Worm (Caenorhabditis elegans) whole organism, L3 larva: ENCODE results near the gene T06E8.8.

Experiments
- R02D3.7 ChIP-seq: fragments of 150-350 bp; optimal IDR thresholded peaks from 2 replicates; lab custom pipeline; 2014; ENCODE audit warnings: missing biosample characterization, missing genetic modification characterization
- ZK546.5 ChIP-seq: sonication (generic microtip); optimal IDR thresholded peaks from 2 replicates; lab custom pipeline; 2017; ENCODE audit warnings: missing biosample characterization, missing genetic modification characterization
- ama-1 ChIP-seq: fragments of 150-350 bp; optimal IDR thresholded peaks from 2 replicates; lab custom pipeline; 2018
- ceh-16 ChIP-seq: sonication (generic microtip); optimal IDR thresholded peaks from 2 replicates; lab custom pipeline; 2017; ENCODE audit warnings: missing biosample characterization, missing genetic modification characterization
- ceh-28 ChIP-seq: fragments of 150-350 bp; optimal IDR thresholded peaks from 2 replicates; lab custom pipeline; 2014; ENCODE audit warnings: missing biosample characterization, missing genetic modification reagents, missing genetic modification characterization
- ceh-9 ChIP-seq: sonication (generic microtip); optimal IDR thresholded peaks from 2 replicates; lab custom pipeline; 2018; ENCODE audit warnings: missing biosample characterization, missing genetic modification characterization
- egl-5 ChIP-seq: fragments of 150-350 bp; optimal IDR thresholded peaks from 2 replicates; lab custom pipeline; 2017; ENCODE audit warnings: missing biosample characterization, missing genetic modification reagents, missing genetic modification characterization, inconsistent platforms
- elt-1 ChIP-seq: fragments of 150-350 bp; optimal IDR thresholded peaks from 2 replicates; lab custom pipeline; 2014; ENCODE audit warnings: missing biosample characterization, missing genetic modification characterization
- elt-3 ChIP-seq, 3 experiments: fragments of 150-350 bp in 1 of 3; sonication (generic microtip) in 2 of 3; optimal IDR thresholded peaks; 2 replicates in 2 of 3; 4 replicates in 1 of 3; lab custom pipeline; 2014 to 2017; ENCODE audit warnings: missing biosample characterization in 3 of 3, missing genetic modification characterization in 3 of 3
- fkh-2 ChIP-seq: fragments of 150-350 bp; optimal IDR thresholded peaks from 2 replicates; lab custom pipeline; 2014; ENCODE audit warnings: missing biosample characterization, missing genetic modification reagents, missing genetic modification characterization
- fos-1 ChIP-seq: fragments of 150-350 bp; optimal IDR thresholded peaks from 2 replicates; lab custom pipeline; 2014; ENCODE audit warnings: missing biosample characterization, missing genetic modification characterization
- lin-15B ChIP-seq: fragments of 150-350 bp; optimal IDR thresholded peaks from 2 replicates; lab custom pipeline; 2014; ENCODE audit warnings: missing biosample characterization, missing genetic modification characterization
- mdl-1 ChIP-seq: fragments of 150-350 bp; optimal IDR thresholded peaks from 2 replicates; lab custom pipeline; 2014; ENCODE audit warnings: missing biosample characterization, missing genetic modification characterization
- nfya-1 ChIP-seq: sonication (generic microtip); optimal IDR thresholded peaks from 2 replicates; lab custom pipeline; 2017; ENCODE audit warnings: missing genetic modification characterization, mild to moderate bottlenecking, missing compliant biosample characterization, antibody characterized with exemption, moderate library complexity; ENCODE audit not compliant: insufficient read depth
- nhr-11 ChIP-seq: fragments of 150-350 bp; optimal IDR thresholded peaks from 2 replicates; lab custom pipeline; 2014; ENCODE audit warnings: missing biosample characterization, missing genetic modification characterization
- nhr-25 ChIP-seq: sonication (generic microtip); optimal IDR thresholded peaks from 2 replicates; lab custom pipeline; 2017; ENCODE audit warnings: missing biosample characterization, missing genetic modification characterization
- nhr-76 ChIP-seq: fragments of 150-350 bp; sonication (generic microtip); optimal IDR thresholded peaks from 5 replicates; lab custom pipeline; 2014; ENCODE audit warnings: missing biosample characterization, missing genetic modification characterization
- pha-4 ChIP-seq: fragments of 150-350 bp; optimal IDR thresholded peaks from 2 replicates; lab custom pipeline; 2014; ENCODE audit warnings: missing biosample characterization, missing genetic modification reagents, missing genetic modification characterization
- sea-2 ChIP-seq: fragments of 150-350 bp; sonication (generic microtip); optimal IDR thresholded peaks from 4 replicates; lab custom pipeline; 2014; ENCODE audit warnings: missing biosample characterization, missing genetic modification reagents, missing genetic modification characterization
- ztf-11 ChIP-seq: fragments of 150-350 bp; optimal IDR thresholded peaks from 2 replicates; lab custom pipeline; 2014; ENCODE audit warnings: missing biosample characterization, missing genetic modification characterization
- ztf-4 ChIP-seq: fragments of 150-350 bp; optimal IDR thresholded peaks from 2 replicates; lab custom pipeline; 2014; ENCODE audit warnings: missing biosample characterization, missing genetic modification characterization

Gene T06E8.8

ce11 chrV:10046503-10046902 is 3.0 kb downstream of the T06E8.8 start:
- no peak for TF ChIP-seq fos-1 (tag; lab: Kevin White, UChicago)
- TF ChIP-seq nhr-11, result no peak
- peak; percentile 21 for TF ChIP-seq pha-4 (tag; lab: Kevin White, UChicago)
- TF ChIP-seq nhr-25 (tag; lab: Kevin White, UChicago), result peak; percentile 55
- peak; percentile 17 for TF ChIP-seq nfya-1 (tag; lab: Kevin White, UChicago)

DNA sequence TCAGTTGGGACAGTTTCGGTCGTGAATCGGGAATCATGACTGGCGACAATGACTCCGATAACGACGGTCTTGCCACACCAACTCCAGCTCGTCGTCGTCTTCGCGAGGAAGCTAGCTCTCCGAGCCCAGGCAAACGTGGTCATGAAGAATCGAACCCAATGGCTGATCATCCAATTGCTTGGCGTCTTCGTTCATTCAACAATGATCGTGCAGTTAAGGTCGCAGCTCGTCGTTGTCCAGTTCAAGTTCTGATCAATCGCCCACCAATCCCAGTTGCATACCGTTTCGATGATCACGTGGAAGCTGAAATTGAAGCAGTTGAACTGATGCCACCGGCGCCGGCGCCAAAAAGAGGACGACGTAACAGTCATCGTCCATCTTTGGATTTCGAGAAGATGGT is 3.6 kb downstream of the T06E8.8 start:
- TF ChIP-seq ceh-28 (tag; lab: Kevin White, UChicago) (no peak), nfya-1 (tag; lab: Kevin White, UChicago) (no peak), ceh-9 (no peak), ama-1 (peak; percentile 71)

DNA sequence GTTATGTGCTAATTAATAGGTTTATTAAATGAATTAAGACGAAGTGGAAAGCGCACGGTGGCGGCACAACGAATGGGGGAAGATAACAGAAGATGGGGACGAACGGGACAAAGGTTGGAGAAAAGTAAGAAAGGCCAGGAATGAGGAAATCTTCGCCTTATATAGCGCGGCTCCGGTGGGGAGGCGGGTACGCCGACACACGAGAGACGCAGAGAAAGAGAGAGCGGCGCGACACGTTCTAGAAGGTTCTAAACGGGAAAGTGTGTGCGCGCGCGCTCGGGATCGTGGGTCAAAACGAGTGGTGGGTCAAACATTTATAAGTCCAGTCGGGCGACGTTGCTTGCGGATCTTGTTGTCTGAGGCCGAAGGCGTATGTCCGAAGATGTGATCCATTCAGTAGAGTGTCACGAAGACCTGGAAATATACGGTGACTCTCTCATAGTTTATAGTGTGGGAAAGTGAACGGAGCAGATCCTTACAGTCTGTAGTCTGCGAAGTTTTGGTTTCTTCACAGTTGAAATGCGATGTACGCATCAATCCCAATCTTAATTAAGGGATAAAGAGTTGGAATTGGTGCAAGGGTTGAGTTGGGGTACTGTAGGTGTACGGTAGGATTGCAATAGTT is 5.8 kb downstream of the T06E8.8 start:
- TF ChIP-seq nfya-1 (tag; lab: Kevin White, UChicago), result peak; percentile 3

DNA sequence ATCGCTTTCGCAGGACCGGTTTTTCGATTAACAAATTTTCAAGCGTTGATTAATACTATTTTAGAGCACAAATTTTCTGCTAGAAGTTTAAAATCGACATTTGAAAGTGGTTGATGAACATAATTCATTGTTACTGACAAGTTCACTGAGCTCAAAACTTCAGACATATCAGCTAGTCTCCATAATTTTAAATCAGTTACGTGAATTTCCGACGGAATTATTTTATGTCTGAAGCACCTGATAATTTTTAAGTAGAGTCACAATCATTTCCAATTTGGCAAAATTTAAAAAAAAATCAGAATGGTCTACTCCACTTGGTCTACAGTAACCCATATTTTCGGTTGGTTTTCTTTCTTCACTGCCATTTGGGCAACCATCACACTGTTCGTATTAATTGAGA is 8.3 kb downstream of the T06E8.8 start, which contains the start of gene str-118:
Gene str-118 (plus strand): TSS at position 301 of the 400 bp plus-strand sequence.
- no peak for TF ChIP-seq elt-3 (tag; optimal IDR thresholded peaks at IDR 0.05; lab: Kevin White, UChicago)

ce11 chrV:10054872-10055271 is 11.3 kb downstream of the T06E8.8 start, which contains the start of gene yif-1:
TSS of gene yif-1 (minus strand) at chrV:10054913.
- no peak for TF ChIP-seq ZK546.5 (tag; lab: Kevin White, UChicago)
- TF ChIP-seq nfya-1 (tag; lab: Kevin White, UChicago), result peak; percentile 44
- peak; percentile 34 for TF ChIP-seq pha-4 (tag; lab: Kevin White, UChicago)
- peak; percentile 1 for TF ChIP-seq nhr-76 (tag; lab: Kevin White, UChicago)

DNA sequence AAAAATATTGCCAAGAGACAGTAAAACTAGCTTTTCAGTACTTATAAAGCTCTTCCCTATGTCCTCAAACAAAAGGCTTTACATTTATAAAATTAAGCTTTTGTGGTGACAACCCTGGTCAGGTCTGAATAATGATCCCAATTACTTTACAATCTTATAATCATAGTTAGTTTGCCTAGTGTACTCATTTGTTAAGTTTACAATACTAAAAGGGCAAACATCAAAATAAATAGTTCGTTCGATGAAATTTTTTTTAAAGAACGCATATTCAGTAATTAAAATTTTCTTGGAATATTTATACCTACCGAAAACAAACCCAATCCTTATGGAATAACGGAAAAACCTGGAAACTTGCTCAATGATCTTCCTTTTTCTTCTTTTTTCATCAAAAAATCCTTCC is 15.2 kb downstream of the T06E8.8 start:
- peak; percentile 59 for TF ChIP-seq nhr-76 (tag; lab: Kevin White, UChicago)
- no peak for TF ChIP-seq lin-15B (tag; lab: Kevin White, UChicago)

- TF ChIP-seq nhr-76 (tag; lab: Kevin White, UChicago), result peak; percentile 61
- peak; percentile 7 for TF ChIP-seq nfya-1 (tag; lab: Kevin White, UChicago)
- TF ChIP-seq elt-3 (tag; optimal IDR thresholded peaks at IDR 0.05; lab: Kevin White, UChicago), result no peak
Measured at ce11 chrV:10060039-10060438, 16.5 kb downstream of the T06E8.8 start.

- TF ChIP-seq ceh-16 (tag; lab: Kevin White, UChicago) (no peak), ztf-4 (tag; lab: Kevin White, UChicago) (no peak), sea-2 (GFP tag; lab: Kevin White, UChicago) (no peak), nhr-11 (no peak), ceh-28 (tag; lab: Kevin White, UChicago) (no peak), egl-5 (tag; lab: Kevin White, UChicago) (no peak), nfya-1 (tag; lab: Kevin White, UChicago) (no peak), elt-1 (no peak), pha-4 (tag; lab: Kevin White, UChicago) (no peak), fkh-2 (tag; lab: Kevin White, UChicago) (no peak), mdl-1 (no peak), fos-1 (tag; lab: Kevin White, UChicago) (no peak), ztf-11 (tag; lab: Kevin White, UChicago) (no peak), R02D3.7 (tag; lab: Kevin White, UChicago) (no peak)
Measured at ce11 chrV:10064221-10064620, 20.7 kb downstream of the T06E8.8 start, which contains the start of gene fipr-13. TSS of gene fipr-13 (plus strand) at chrV:10064521.

DNA sequence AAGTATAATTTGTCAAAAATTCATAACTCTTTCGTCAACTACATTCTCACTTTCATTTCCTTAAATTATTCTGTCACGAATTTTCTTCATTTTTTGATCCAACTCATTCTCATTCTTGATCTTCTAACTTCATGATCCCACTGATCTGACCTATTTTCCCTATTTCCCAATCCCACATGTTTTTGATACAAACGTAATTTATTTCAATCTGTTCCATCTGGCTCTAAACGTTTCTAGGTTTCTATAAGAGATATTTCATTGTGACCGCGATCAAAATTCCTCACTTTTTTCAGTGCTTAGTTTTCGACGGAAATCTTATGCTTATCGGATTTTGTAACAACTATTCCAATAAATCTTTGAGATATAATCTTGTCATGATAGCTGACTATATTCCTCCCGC is 22.1 kb downstream of the T06E8.8 start:
- TF ChIP-seq fkh-2 (tag; lab: Kevin White, UChicago), result no peak
